Worm (Caenorhabditis elegans) whole organism, L3 larva: Measurements from ENCODE around the gene C16C8.4.

ENCODE experiments used
- ama-1 ChIP-seq: fragments of 150-350 bp; optimal IDR thresholded peaks from 2 replicates; lab custom pipeline; 2018
- ceh-82 ChIP-seq: fragments of 150-350 bp; optimal IDR thresholded peaks from 2 replicates; lab custom pipeline; 2014; ENCODE audit warnings: missing biosample characterization, missing genetic modification characterization
- elt-1 ChIP-seq: fragments of 150-350 bp; optimal IDR thresholded peaks from 2 replicates; lab custom pipeline; 2014; ENCODE audit warnings: missing biosample characterization, missing genetic modification characterization
- fkh-10 ChIP-seq: sonication (generic microtip); optimal IDR thresholded peaks from 2 replicates; lab custom pipeline; 2017; ENCODE audit warnings: missing biosample characterization, missing genetic modification reagents, missing genetic modification characterization
- nhr-11 ChIP-seq: fragments of 150-350 bp; optimal IDR thresholded peaks from 2 replicates; lab custom pipeline; 2014; ENCODE audit warnings: missing biosample characterization, missing genetic modification characterization
- nhr-12 ChIP-seq: fragments of 150-350 bp; optimal IDR thresholded peaks from 2 replicates; lab custom pipeline; 2014; ENCODE audit warnings: missing biosample characterization, missing genetic modification characterization
- pha-4 ChIP-seq: fragments of 150-350 bp; optimal IDR thresholded peaks from 2 replicates; lab custom pipeline; 2014; ENCODE audit warnings: missing biosample characterization, missing genetic modification reagents, missing genetic modification characterization
- sea-2 ChIP-seq: fragments of 150-350 bp; sonication (generic microtip); optimal IDR thresholded peaks from 4 replicates; lab custom pipeline; 2014; ENCODE audit warnings: missing biosample characterization, missing genetic modification reagents, missing genetic modification characterization
- unc-39 ChIP-seq: sonication (generic microtip); optimal IDR thresholded peaks from 4 replicates; lab custom pipeline; 2017; ENCODE audit warnings: missing biosample characterization, missing genetic modification characterization
- unc-62 ChIP-seq: fragments of 150-350 bp; sonication (generic microtip); optimal IDR thresholded peaks from 4 replicates; lab custom pipeline; 2014; ENCODE audit warnings: missing biosample characterization, missing genetic modification reagents, missing genetic modification characterization
- zag-1 ChIP-seq: fragments of 150-350 bp; optimal IDR thresholded peaks from 2 replicates; lab custom pipeline; 2014; ENCODE audit warnings: missing biosample characterization, missing genetic modification characterization
- ztf-11 ChIP-seq: fragments of 150-350 bp; optimal IDR thresholded peaks from 2 replicates; lab custom pipeline; 2014; ENCODE audit warnings: missing biosample characterization, missing genetic modification characterization

DNA sequence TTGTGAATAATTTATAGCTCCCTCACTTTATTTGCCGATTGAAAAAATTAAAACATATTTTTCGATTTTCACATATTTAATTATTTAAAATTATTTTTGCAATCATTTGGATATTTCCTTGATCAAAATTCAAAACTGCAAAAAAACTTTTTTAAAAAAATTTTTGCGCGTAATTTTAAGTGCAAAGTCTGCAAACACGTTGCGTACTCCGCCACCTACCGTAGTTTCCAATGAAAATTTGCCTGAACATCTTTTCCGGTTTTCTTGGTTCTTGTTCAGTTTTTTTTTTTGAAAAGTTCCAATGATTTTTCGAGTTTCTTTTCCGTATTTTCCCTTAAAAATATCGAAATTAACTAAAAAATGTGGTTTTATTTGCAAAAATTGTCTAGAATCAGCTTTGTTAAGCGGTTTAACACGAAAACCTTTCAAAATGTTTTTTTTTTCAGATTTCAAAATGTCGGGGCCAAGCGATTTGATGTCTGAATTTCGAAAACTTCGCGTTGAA is 4.6 kb upstream of the C16C8.4 start, which contains the start of gene C16C8.25:
- no peak for TF ChIP-seq zag-1 (tag; lab: Kevin White, UChicago)
- TF ChIP-seq ama-1 (lab: Kevin White, UChicago), result no peak
- no peak for TF ChIP-seq unc-39 (tag; lab: Kevin White, UChicago)
- TF ChIP-seq ztf-11 (tag; lab: Kevin White, UChicago), result no peak
- no peak for TF ChIP-seq elt-1 (tag; lab: Kevin White, UChicago)
- TF ChIP-seq fkh-10 (GFP tag; lab: Kevin White, UChicago), result no peak
- TF ChIP-seq ceh-82 (tag; lab: Kevin White, UChicago), result no peak
- TF ChIP-seq nhr-12 (tag; lab: Kevin White, UChicago), result no peak
- no peak for TF ChIP-seq unc-62 (GFP tag; lab: Kevin White, UChicago)
- TF ChIP-seq nhr-11 (tag; lab: Kevin White, UChicago), result no peak
- no peak for TF ChIP-seq pha-4
- TF ChIP-seq sea-2 (GFP tag; lab: Kevin White, UChicago), result no peak
